Fruit fly (Drosophila melanogaster) whole organism, wandering third instar larva: ENCODE measurements around the gene CG6712.

ENCODE experiments used
- Abd-B ChIP-seq: fragments of >200 bp; optimal IDR thresholded peaks from 2 replicates; lab custom pipeline; 2017; ENCODE audit warnings: missing biosample characterization, missing genetic modification characterization
- CG32264 ChIP-seq: fragments of 200-800 bp; sonication (Bioruptor generic); optimal IDR thresholded peaks from 2 replicates; lab custom pipeline; 2016; ENCODE audit warnings: missing biosample characterization, missing genetic modification characterization
- CG9705 ChIP-seq: fragments of 200-800 bp; sonication (Bioruptor generic); optimal IDR thresholded peaks from 2 replicates; lab custom pipeline; 2018; ENCODE audit warnings: missing biosample characterization, mild to moderate bottlenecking, missing genetic modification characterization
- CrebA ChIP-seq: fragments of 200-800 bp; sonication (Bioruptor generic); optimal IDR thresholded peaks from 2 replicates; lab custom pipeline; 2016; ENCODE audit warnings: missing biosample characterization, mild to moderate bottlenecking, missing genetic modification characterization, borderline replicate concordance
- Dfd ChIP-seq: fragments of >200 bp; optimal IDR thresholded peaks from 2 replicates; lab custom pipeline; 2017; ENCODE audit warnings: missing biosample characterization, missing genetic modification characterization
- Dif ChIP-seq: fragments of 200-275, 200-300 bp; sonication (Bioruptor generic); optimal IDR thresholded peaks from 2 replicates; lab custom pipeline; 2018; ENCODE audit warnings: missing biosample characterization, missing genetic modification characterization; ENCODE audit not compliant: partially characterized antibody
- GATAd ChIP-seq: sonication (Bioruptor generic); optimal IDR thresholded peaks from 2 replicates; lab custom pipeline; 2016; ENCODE audit warnings: missing biosample characterization, missing genetic modification characterization
- HLH106 ChIP-seq: fragments of 200-800 bp; optimal IDR thresholded peaks from 3 replicates; lab custom pipeline; 2019; ENCODE audit warnings: missing biosample characterization, mild to moderate bottlenecking, missing genetic modification characterization, moderate library complexity
- Hnf4 ChIP-seq: fragments of 200-800 bp; sonication (Bioruptor generic); optimal IDR thresholded peaks from 2 replicates; lab custom pipeline; 2016; ENCODE audit warnings: missing biosample characterization, mild to moderate bottlenecking, missing genetic modification characterization
- Hr78 ChIP-seq: fragments of >200 bp; optimal IDR thresholded peaks from 2 replicates; lab custom pipeline; 2017; ENCODE audit warnings: missing biosample characterization, missing genetic modification characterization
- Hr83 ChIP-seq: fragments of 200-300 bp; sonication (Bioruptor generic); optimal IDR thresholded peaks from 2 replicates; lab custom pipeline; 2016; ENCODE audit warnings: missing biosample characterization, mild to moderate bottlenecking, missing genetic modification characterization, moderate library complexity; ENCODE audit not compliant: poor library complexity, severe bottlenecking
- Jra ChIP-seq: sonication (Bioruptor generic); optimal IDR thresholded peaks from 2 replicates; lab custom pipeline; 2016; ENCODE audit warnings: missing biosample characterization, missing genetic modification characterization
- Mio ChIP-seq: sonication (Bioruptor generic); optimal IDR thresholded peaks from 2 replicates; lab custom pipeline; 2016; ENCODE audit warnings: missing biosample characterization, missing genetic modification characterization
- Myc ChIP-seq: fragments of >200 bp; optimal IDR thresholded peaks from 2 replicates; lab custom pipeline; 2017
- N ChIP-seq: fragments of >200 bp; optimal IDR thresholded peaks from 2 replicates; lab custom pipeline; 2018; ENCODE audit warnings: missing biosample characterization, missing external identifiers, missing genetic modification characterization
- OdsH ChIP-seq: fragments of 200-800 bp; sonication (Bioruptor generic); optimal IDR thresholded peaks from 2 replicates; lab custom pipeline; 2016; ENCODE audit warnings: missing biosample characterization, mild to moderate bottlenecking, missing genetic modification characterization
- Rel ChIP-seq, 2 experiments: fragments of 200-800 bp; sonication (Bioruptor generic) in 1 of 2; optimal IDR thresholded peaks; 2 replicates in 1 of 2; 3 replicates in 1 of 2; lab custom pipeline; 2016 to 2019; ENCODE audit warnings: mild to moderate bottlenecking in 2 of 2, missing biosample characterization in 2 of 2, missing genetic modification characterization in 2 of 2, moderate library complexity in 1 of 2
- Sp1 ChIP-seq: fragments of 200-800 bp; sonication (Bioruptor generic); optimal IDR thresholded peaks from 3 replicates; lab custom pipeline; 2019; ENCODE audit warnings: missing biosample characterization, mild to moderate bottlenecking, missing genetic modification characterization, moderate library complexity
- Vsx2 ChIP-seq: fragments of 200-300, 225-300 bp; sonication (Bioruptor generic); optimal IDR thresholded peaks from 2 replicates; lab custom pipeline; 2018; ENCODE audit warnings: missing biosample characterization, missing genetic modification characterization; ENCODE audit not compliant: partially characterized antibody
- br ChIP-seq: fragments of 200-800 bp; sonication (Bioruptor generic); optimal IDR thresholded peaks from 2 replicates; lab custom pipeline; 2016; ENCODE audit warnings: missing biosample characterization, missing genetic modification characterization
- brk ChIP-seq: fragments of 200-800 bp; sonication (Bioruptor generic); optimal IDR thresholded peaks from 2 replicates; lab custom pipeline; 2016; ENCODE audit warnings: missing biosample characterization, mild to moderate bottlenecking, missing genetic modification characterization
- dl ChIP-seq, 2 experiments: fragments of 175-275, 200-275 bp in 1 of 2; fragments of 200-275 bp in 1 of 2; sonication (Bioruptor generic); optimal IDR thresholded peaks; lab custom pipeline; 2018; ENCODE audit warnings: mild to moderate bottlenecking in 2 of 2, missing biosample characterization in 2 of 2, missing genetic modification characterization in 2 of 2, moderate library complexity in 2 of 2; ENCODE audit not compliant: partially characterized antibody in 2 of 2, insufficient read depth in 1 of 2
- dmrt93B ChIP-seq: fragments of 200-800 bp; sonication (Bioruptor generic); optimal IDR thresholded peaks from 2 replicates; lab custom pipeline; 2018; ENCODE audit warnings: missing biosample characterization, mild to moderate bottlenecking, missing genetic modification characterization
- dsf ChIP-seq: sonication (Bioruptor generic); optimal IDR thresholded peaks from 2 replicates; lab custom pipeline; 2016; ENCODE audit warnings: missing biosample characterization, missing genetic modification characterization, borderline replicate concordance
- ey ChIP-seq: fragments of 200-800 bp; sonication (Bioruptor generic); optimal IDR thresholded peaks from 2 replicates; lab custom pipeline; 2016; ENCODE audit warnings: missing biosample characterization, missing genetic modification characterization
- foxo ChIP-seq, 2 experiments: fragments of 200-800 bp; sonication (Bioruptor generic); optimal IDR thresholded peaks; 2 replicates in 1 of 2; 3 replicates in 1 of 2; lab custom pipeline; 2016 to 2017; ENCODE audit warnings: missing biosample characterization in 2 of 2, missing genetic modification characterization in 2 of 2
- fru ChIP-seq: fragments of 200-800 bp; sonication (Bioruptor generic); optimal IDR thresholded peaks from 3 replicates; lab custom pipeline; 2016; ENCODE audit warnings: missing biosample characterization, mild to moderate bottlenecking, missing genetic modification characterization
- h ChIP-seq: fragments of 200-800 bp; sonication (Bioruptor generic); optimal IDR thresholded peaks from 3 replicates; lab custom pipeline; 2016; ENCODE audit warnings: missing biosample characterization, mild to moderate bottlenecking, missing genetic modification characterization
- jim ChIP-seq: fragments of 175-275, 200-325 bp; sonication (Bioruptor generic); optimal IDR thresholded peaks from 2 replicates; lab custom pipeline; 2016; ENCODE audit warnings: missing biosample characterization, mild to moderate bottlenecking, missing genetic modification characterization
- lola ChIP-seq: fragments of >200 bp; optimal IDR thresholded peaks from 2 replicates; lab custom pipeline; 2017; ENCODE audit warnings: missing biosample characterization, missing genetic modification characterization
- pan ChIP-seq: fragments of >200 bp; optimal IDR thresholded peaks from 2 replicates; lab custom pipeline; 2017
- psq ChIP-seq: fragments of 200-800 bp; sonication (Bioruptor generic); optimal IDR thresholded peaks from 3 replicates; lab custom pipeline; 2017; ENCODE audit warnings: missing biosample characterization, mild to moderate bottlenecking, missing genetic modification characterization, moderate library complexity
- rgr ChIP-seq: fragments of 200-800 bp; sonication (Bioruptor generic); optimal IDR thresholded peaks from 3 replicates; lab custom pipeline; 2016; ENCODE audit warnings: missing biosample characterization, mild to moderate bottlenecking, missing genetic modification characterization
- sage ChIP-seq: fragments of 200-800 bp; sonication (Bioruptor generic); optimal IDR thresholded peaks from 2 replicates; lab custom pipeline; 2016; ENCODE audit warnings: missing biosample characterization, mild to moderate bottlenecking, missing genetic modification characterization
- sv ChIP-seq: fragments of 200-800 bp; sonication (Bioruptor generic); optimal IDR thresholded peaks from 3 replicates; lab custom pipeline; 2016; ENCODE audit warnings: missing biosample characterization, missing genetic modification characterization
- tai ChIP-seq: sonication (Bioruptor generic); optimal IDR thresholded peaks from 2 replicates; lab custom pipeline; 2016; ENCODE audit warnings: missing biosample characterization, missing genetic modification characterization
- usp ChIP-seq: fragments of >200 bp; optimal IDR thresholded peaks from 2 replicates; lab custom pipeline; 2017; ENCODE audit warnings: missing biosample characterization, missing genetic modification characterization
- woc ChIP-seq: sonication (Bioruptor generic); optimal IDR thresholded peaks from 2 replicates; lab custom pipeline; 2016; ENCODE audit warnings: missing biosample characterization, mild to moderate bottlenecking, missing genetic modification characterization

Gene CG6712

dm6 chr2L:12107087-12107486 is 10.8 kb upstream of the CG6712 start:
- TF ChIP-seq CG32264 (GFP tag; lab: Kevin White, UChicago) (no peak), ey (GFP tag; lab: Kevin White, UChicago) (no peak), jim (no peak), Hr83 (GFP tag; lab: Kevin White, UChicago) (no peak), GATAd (GFP tag; lab: Kevin White, UChicago) (no peak), Dfd (GFP tag; lab: Kevin White, UChicago) (no peak), sage (no peak), usp (no peak)
- TF ChIP-seq, all 38 proteins: peak for 0

dm6 chr2L:12103231-12104210 is 7.2 kb upstream of the CG6712 start, which contains the start of the genes Patsas and ThrRS:
Patsas (minus strand) TSS chr2L:12103285.
ThrRS (plus strand) TSS chr2L:12103751.
- TF ChIP-seq Hr83 (GFP tag; lab: Kevin White, UChicago) (no peak), brk (no peak), Rel (GFP tag; optimal IDR thresholded peaks at IDR 0.05; lab: Kevin White, UChicago) (no peak), Rel (tag; optimal IDR thresholded peaks at IDR 0.05; lab: Kevin White, UChicago) (peak; percentile 36), jim (no peak), dsf (GFP tag; lab: Kevin White, UChicago) (no peak), dl (GFP tag; optimal IDR thresholded peaks at IDR 0.05; lab: Kevin White, UChicago; ENCODE audit: insufficient read depth in 1 of 2, partially characterized antibody in 2 of 2) (no peak), OdsH (GFP tag; lab: Kevin White, UChicago) (peak; percentile 61), CG9705 (peak; percentile 43), CG32264 (GFP tag; lab: Kevin White, UChicago) (no peak), Vsx2 (no peak), dmrt93B (no peak), GATAd (GFP tag; lab: Kevin White, UChicago) (no peak), tai (GFP tag; lab: Kevin White, UChicago) (no peak), br (peak; percentile 56), HLH106 (tag; lab: Kevin White, UChicago) (peak; percentile 82), Hr78 (GFP tag; lab: Kevin White, UChicago) (peak; percentile 30), Jra (no peak), sage (no peak), ey (GFP tag; lab: Kevin White, UChicago) (peak; percentile 66), rgr (peak; percentile 77), usp (no peak), fru (GFP tag; lab: Kevin White, UChicago) (no peak), psq (GFP tag; lab: Kevin White, UChicago) (peak; percentile 55), woc (GFP tag; lab: Kevin White, UChicago) (no peak), Mio (no peak), Hnf4 (no peak), sv (GFP tag; lab: Kevin White, UChicago) (peak; percentile 85), CrebA (GFP tag; lab: Kevin White, UChicago) (no peak), Dfd (GFP tag; lab: Kevin White, UChicago) (no peak), pan (lab: Kevin White, UChicago) (no peak), lola (GFP tag; lab: Kevin White, UChicago) (no peak), h (GFP tag; lab: Kevin White, UChicago) (no peak), Sp1 (peak; percentile 78), Abd-B (no peak), foxo (GFP tag; optimal IDR thresholded peaks at IDR 0.05; lab: Kevin White, UChicago) (peak in 1 of 2 experiments; percentile 83), N (peak; percentile 77), Dif (GFP tag; lab: Kevin White, UChicago) (no peak), Myc (peak; percentile 6)
